Worm (Caenorhabditis elegans): ENCODE measurements around the gene C49C8.8.

Gene C49C8.8

ce11 chrIV:8628262-8628661 is 23.7 kb upstream of the C49C8.8 start:
- no peak for TF ChIP-seq aly-1 (tag; optimal IDR thresholded peaks at IDR 0.05)
- TF ChIP-seq F13C5.2 (tag; optimal IDR thresholded peaks at IDR 0.05): no peak
- TF ChIP-seq tbx-11 (GFP tag; IDR thresholded peaks at IDR 0.05): no peak
- no peak for TF ChIP-seq sea-1 (GFP tag; conservative IDR thresholded peaks at IDR 0.05)
- TF ChIP-seq flt-1 (GFP tag; IDR thresholded peaks at IDR 0.05): no peak
- no peak for TF ChIP-seq hmbx-1 (tag; optimal IDR thresholded peaks at IDR 0.05)
- TF ChIP-seq hnd-1 (tag; optimal IDR thresholded peaks at IDR 0.05): no peak
- no peak for TF ChIP-seq hmg-4 (GFP tag; optimal IDR thresholded peaks at IDR 0.05)
- TF ChIP-seq pes-1 (GFP tag; IDR thresholded peaks at IDR 0.05): no peak
- no peak for TF ChIP-seq ceh-13 (GFP tag; optimal IDR thresholded peaks at IDR 0.05)
- no peak for TF ChIP-seq ama-1 (optimal IDR thresholded peaks at IDR 0.05)
- TF ChIP-seq tra-4 (tag; optimal IDR thresholded peaks at IDR 0.05): no peak
- TF ChIP-seq B0310.2 (tag; optimal IDR thresholded peaks at IDR 0.05): no peak
- no peak for TF ChIP-seq ets-7 (tag; optimal IDR thresholded peaks at IDR 0.05)
- TF ChIP-seq scrt-1 (GFP tag; IDR thresholded peaks at IDR 0.05): no peak
- no peak for TF ChIP-seq tbx-37 (GFP tag; conservative IDR thresholded peaks at IDR 0.05)
- no peak for TF ChIP-seq ceh-36 (tag; optimal IDR thresholded peaks at IDR 0.05)

ce11 chrIV:8629609-8630052 is 22.3 kb upstream of the C49C8.8 start:
- TF ChIP-seq hnd-1 (tag; optimal IDR thresholded peaks at IDR 0.05) (no peak), tbx-11 (GFP tag; IDR thresholded peaks at IDR 0.05) (0 out of 2 replicates have a peak, but pooled peaks have one; percentile 43), ceh-36 (tag; optimal IDR thresholded peaks at IDR 0.05) (no peak)

- TF ChIP-seq scrt-1 (GFP tag; IDR thresholded peaks at IDR 0.05): no peak
- no peak for TF ChIP-seq B0310.2 (tag; optimal IDR thresholded peaks at IDR 0.05)
- TF ChIP-seq ceh-13 (GFP tag; optimal IDR thresholded peaks at IDR 0.05): no peak
- TF ChIP-seq ceh-36 (tag; optimal IDR thresholded peaks at IDR 0.05): no peak
- TF ChIP-seq pes-1 (GFP tag; IDR thresholded peaks at IDR 0.05): no peak
- TF ChIP-seq sea-1 (GFP tag; conservative IDR thresholded peaks at IDR 0.05): no peak
- TF ChIP-seq hmbx-1 (tag; optimal IDR thresholded peaks at IDR 0.05): no peak
- no peak for TF ChIP-seq ets-7 (tag; optimal IDR thresholded peaks at IDR 0.05)
- no peak for TF ChIP-seq F13C5.2 (tag; optimal IDR thresholded peaks at IDR 0.05)
- TF ChIP-seq tbx-37 (GFP tag; conservative IDR thresholded peaks at IDR 0.05): no peak
- TF ChIP-seq tra-4 (tag; optimal IDR thresholded peaks at IDR 0.05): no peak
- no peak for TF ChIP-seq ama-1 (optimal IDR thresholded peaks at IDR 0.05)
These were observed 21.7 kb upstream of the C49C8.8 start for ce11 chrIV:8630243-8630642.

DNA sequence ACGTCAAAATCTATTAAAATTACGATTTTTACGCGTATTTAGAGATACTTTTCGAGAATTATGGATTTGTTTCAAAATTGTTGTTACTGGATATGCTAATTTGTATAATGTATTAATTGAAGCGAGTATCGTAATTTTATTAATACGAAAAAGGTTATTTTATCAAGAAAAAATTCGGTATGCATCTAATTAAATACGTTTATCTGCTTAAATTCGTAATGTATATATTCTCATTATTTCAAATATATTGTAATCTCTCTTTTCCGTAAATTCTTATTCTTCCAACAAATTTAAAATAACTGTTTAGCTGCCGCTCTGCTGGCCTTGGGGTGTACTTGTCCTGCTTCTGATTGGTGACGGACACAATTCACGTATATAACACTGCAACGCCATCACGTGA is 20.9 kb upstream of the C49C8.8 start, which contains the start of gene dgk-4:
dgk-4 (plus strand) TSS at position 301 of the 400 bp plus-strand sequence.
- TF ChIP-seq hmbx-1 (tag; optimal IDR thresholded peaks at IDR 0.05) (no peak), F13C5.2 (tag; optimal IDR thresholded peaks at IDR 0.05) (no peak), flt-1 (GFP tag; IDR thresholded peaks at IDR 0.05) (no peak), hmg-4 (GFP tag; optimal IDR thresholded peaks at IDR 0.05) (no peak)

ce11 chrIV:8638761-8639160 is 13.2 kb upstream of the C49C8.8 start, which contains the start of gene F42A9.9:
F42A9.9 (minus strand) TSS chrIV:8638861.
- TF ChIP-seq scrt-1 (GFP tag; IDR thresholded peaks at IDR 0.05) (no peak), ets-7 (tag; optimal IDR thresholded peaks at IDR 0.05) (no peak), ama-1 (optimal IDR thresholded peaks at IDR 0.05) (no peak), F13C5.2 (tag; optimal IDR thresholded peaks at IDR 0.05) (no peak), hnd-1 (tag; optimal IDR thresholded peaks at IDR 0.05) (no peak), tbx-11 (GFP tag; IDR thresholded peaks at IDR 0.05) (no peak), ceh-13 (GFP tag; optimal IDR thresholded peaks at IDR 0.05) (no peak), tbx-37 (GFP tag; conservative IDR thresholded peaks at IDR 0.05) (no peak), B0310.2 (tag; optimal IDR thresholded peaks at IDR 0.05) (no peak), aly-1 (tag; optimal IDR thresholded peaks at IDR 0.05) (no peak), sea-1 (GFP tag; conservative IDR thresholded peaks at IDR 0.05) (no peak), flt-1 (GFP tag; IDR thresholded peaks at IDR 0.05) (no peak), tra-4 (tag; optimal IDR thresholded peaks at IDR 0.05) (no peak), pes-1 (GFP tag; IDR thresholded peaks at IDR 0.05) (no peak), hmbx-1 (tag; optimal IDR thresholded peaks at IDR 0.05) (no peak), ceh-36 (tag; optimal IDR thresholded peaks at IDR 0.05) (no peak)

ce11 chrIV:8644432-8644831 is 7.5 kb upstream of the C49C8.8 start, which contains the start of gene C49C8.3:
C49C8.3 (plus strand) TSS chrIV:8644732.
- TF ChIP-seq hmbx-1 (tag; optimal IDR thresholded peaks at IDR 0.05) (no peak), sea-1 (GFP tag; conservative IDR thresholded peaks at IDR 0.05) (no peak), F13C5.2 (tag; optimal IDR thresholded peaks at IDR 0.05) (no peak), hmg-4 (GFP tag; optimal IDR thresholded peaks at IDR 0.05) (no peak), ets-7 (tag; optimal IDR thresholded peaks at IDR 0.05) (no peak), hnd-1 (tag; optimal IDR thresholded peaks at IDR 0.05) (no peak), ceh-13 (GFP tag; optimal IDR thresholded peaks at IDR 0.05) (no peak), aly-1 (tag; optimal IDR thresholded peaks at IDR 0.05) (no peak), flt-1 (GFP tag; IDR thresholded peaks at IDR 0.05) (no peak), scrt-1 (GFP tag; IDR thresholded peaks at IDR 0.05) (no peak), pes-1 (GFP tag; IDR thresholded peaks at IDR 0.05) (no peak), tra-4 (tag; optimal IDR thresholded peaks at IDR 0.05) (no peak), ceh-36 (tag; optimal IDR thresholded peaks at IDR 0.05) (no peak), B0310.2 (tag; optimal IDR thresholded peaks at IDR 0.05) (no peak), ama-1 (optimal IDR thresholded peaks at IDR 0.05) (no peak), tbx-37 (GFP tag; conservative IDR thresholded peaks at IDR 0.05) (no peak), tbx-11 (GFP tag; IDR thresholded peaks at IDR 0.05) (no peak)

- TF ChIP-seq tbx-11 (GFP tag; IDR thresholded peaks at IDR 0.05): no peak
- TF ChIP-seq hmbx-1 (tag; optimal IDR thresholded peaks at IDR 0.05): no peak
- TF ChIP-seq ama-1 (optimal IDR thresholded peaks at IDR 0.05): no peak
- no peak for TF ChIP-seq tra-4 (tag; optimal IDR thresholded peaks at IDR 0.05)
- TF ChIP-seq ets-7 (tag; optimal IDR thresholded peaks at IDR 0.05): no peak
- TF ChIP-seq F13C5.2 (tag; optimal IDR thresholded peaks at IDR 0.05): no peak
- no peak for TF ChIP-seq flt-1 (GFP tag; IDR thresholded peaks at IDR 0.05)
- TF ChIP-seq hnd-1 (tag; optimal IDR thresholded peaks at IDR 0.05): no peak
- no peak for TF ChIP-seq B0310.2 (tag; optimal IDR thresholded peaks at IDR 0.05)
- no peak for TF ChIP-seq tbx-37 (GFP tag; conservative IDR thresholded peaks at IDR 0.05)
- no peak for TF ChIP-seq scrt-1 (GFP tag; IDR thresholded peaks at IDR 0.05)
- TF ChIP-seq ceh-13 (GFP tag; optimal IDR thresholded peaks at IDR 0.05): no peak
- no peak for TF ChIP-seq pes-1 (GFP tag; IDR thresholded peaks at IDR 0.05)
- TF ChIP-seq ceh-36 (tag; optimal IDR thresholded peaks at IDR 0.05): no peak
- TF ChIP-seq sea-1 (GFP tag; conservative IDR thresholded peaks at IDR 0.05): no peak
- TF ChIP-seq hmg-4 (GFP tag; optimal IDR thresholded peaks at IDR 0.05): no peak
- no peak for TF ChIP-seq aly-1 (tag; optimal IDR thresholded peaks at IDR 0.05)
These were observed 3.4 kb upstream of the C49C8.8 start, which contains the start of gene cyp-33E1 for ce11 chrIV:8648502-8648901. cyp-33E1 (minus strand) TSS chrIV:8648602.
